Worm (Caenorhabditis elegans) whole organism, early embryonic: Measurements from ENCODE around the gene decr-1.3.

Experiments
- aly-1 ChIP-seq: sonication (generic microtip); optimal IDR thresholded peaks from 2 replicates; lab custom pipeline; 2016; ENCODE audit warnings: missing genetic modification characterization, missing compliant biosample characterization
- ama-1 ChIP-seq: fragments of 150-350 bp; optimal IDR thresholded peaks from 2 replicates; lab custom pipeline; 2014
- ceh-13 ChIP-seq: fragments of 200-800 bp; sonication (Bioruptor generic); optimal IDR thresholded peaks from 2 replicates; lab custom pipeline; 2018; ENCODE audit warnings: mild to moderate bottlenecking, missing genetic modification characterization, missing compliant biosample characterization
- ets-7 ChIP-seq: sonication (generic microtip); optimal IDR thresholded peaks from 2 replicates; lab custom pipeline; 2016; ENCODE audit warnings: missing genotype, missing genetic modification characterization, missing compliant biosample characterization
- flt-1 ChIP-seq: fragments of 200-800 bp; sonication (Bioruptor generic); IDR thresholded peaks from 2 replicates; pipeline ENCODE4 v1.3.6; 2022; ENCODE audit warnings: missing genetic modification characterization, missing compliant biosample characterization
- hmbx-1 ChIP-seq: sonication (generic microtip); optimal IDR thresholded peaks from 2 replicates; lab custom pipeline; 2016; ENCODE audit warnings: mild to moderate bottlenecking, missing genetic modification characterization, missing compliant biosample characterization
- hmg-4 ChIP-seq: fragments of 200-800 bp; sonication (Bioruptor generic); optimal IDR thresholded peaks from 2 replicates; lab custom pipeline; 2018; ENCODE audit warnings: mild to moderate bottlenecking, missing genetic modification characterization, missing compliant biosample characterization
- hnd-1 ChIP-seq: sonication (generic microtip); optimal IDR thresholded peaks from 2 replicates; lab custom pipeline; 2016; ENCODE audit warnings: missing genetic modification characterization, missing compliant biosample characterization
- sea-1 ChIP-seq: fragments of 200-800 bp; sonication (Bioruptor generic); conservative IDR thresholded peaks from 2 replicates; pipeline ENCODE4 v1.3.6; 2022; ENCODE audit warnings: missing genetic modification characterization, missing compliant biosample characterization
- tbx-11 ChIP-seq: fragments of 200-800 bp; sonication (Bioruptor generic); IDR thresholded peaks from 2 replicates; pipeline ENCODE4 v1.3.6; 2022; ENCODE audit warnings: missing genetic modification characterization, missing compliant biosample characterization
- tbx-37 ChIP-seq: fragments of 200-800 bp; sonication (Bioruptor generic); conservative IDR thresholded peaks from 2 replicates; pipeline ENCODE4 v1.3.6; 2022; ENCODE audit warnings: missing genetic modification reagents, missing genetic modification characterization, missing compliant biosample characterization
- tra-4 ChIP-seq: sonication (generic microtip); optimal IDR thresholded peaks from 2 replicates; lab custom pipeline; 2017; ENCODE audit warnings: missing genetic modification characterization, missing compliant biosample characterization

ce11 chrII:8214367-8214766 is 41.0 kb upstream of the decr-1.3 start, which contains the start of gene M110.10:
- TF ChIP-seq aly-1 (tag; lab: Kevin White, UChicago) (no peak), ets-7 (no peak), hmbx-1 (tag; lab: Kevin White, UChicago) (no peak), ceh-13 (no peak), tra-4 (tag; lab: Kevin White, UChicago) (no peak), ama-1 (lab: Kevin White, UChicago) (no peak), hnd-1 (no peak), tbx-11 (GFP tag; lab: Robert Waterston, UW) (no peak), tbx-37 (GFP tag; lab: Robert Waterston, UW) (no peak), sea-1 (GFP tag; lab: Robert Waterston, UW) (no peak), flt-1 (GFP tag; lab: Robert Waterston, UW) (no peak), hmg-4 (GFP tag; lab: Kevin White, UChicago) (no peak)
